Worm (Caenorhabditis elegans) whole organism, L3 larva: ENCODE results near the gene F54E2.1.

Experiments
- ZK546.5 ChIP-seq: sonication (generic microtip); optimal IDR thresholded peaks from 2 replicates; lab custom pipeline; 2017; ENCODE audit warnings: missing biosample characterization, missing genetic modification characterization
- ceh-16 ChIP-seq: sonication (generic microtip); optimal IDR thresholded peaks from 2 replicates; lab custom pipeline; 2017; ENCODE audit warnings: missing biosample characterization, missing genetic modification characterization
- ceh-82 ChIP-seq: fragments of 150-350 bp; optimal IDR thresholded peaks from 2 replicates; lab custom pipeline; 2014; ENCODE audit warnings: missing biosample characterization, missing genetic modification characterization
- egl-27 ChIP-seq: sonication (generic microtip); optimal IDR thresholded peaks from 4 replicates; lab custom pipeline; 2017; ENCODE audit warnings: missing biosample characterization, missing genetic modification reagents, missing genetic modification characterization
- elt-2 ChIP-seq: sonication (generic microtip); optimal IDR thresholded peaks from 2 replicates; lab custom pipeline; 2016; ENCODE audit warnings: missing genetic modification reagents, mild to moderate bottlenecking, missing genetic modification characterization, missing compliant biosample characterization
- fos-1 ChIP-seq: fragments of 150-350 bp; optimal IDR thresholded peaks from 2 replicates; lab custom pipeline; 2014; ENCODE audit warnings: missing biosample characterization, missing genetic modification characterization
- lsy-12 ChIP-seq: sonication (generic microtip); optimal IDR thresholded peaks from 2 replicates; lab custom pipeline; 2016; ENCODE audit warnings: mild to moderate bottlenecking, missing genetic modification characterization, missing compliant biosample characterization
- nhr-12 ChIP-seq: fragments of 150-350 bp; optimal IDR thresholded peaks from 2 replicates; lab custom pipeline; 2014; ENCODE audit warnings: missing biosample characterization, missing genetic modification characterization
- nhr-76 ChIP-seq: fragments of 150-350 bp; sonication (generic microtip); optimal IDR thresholded peaks from 5 replicates; lab custom pipeline; 2014; ENCODE audit warnings: missing biosample characterization, missing genetic modification characterization
- nhr-77 ChIP-seq: fragments of 150-350 bp; optimal IDR thresholded peaks from 2 replicates; lab custom pipeline; 2014; ENCODE audit warnings: missing biosample characterization, missing genetic modification characterization
- tbx-2 ChIP-seq: sonication (generic microtip); optimal IDR thresholded peaks from 2 replicates; lab custom pipeline; 2016; ENCODE audit warnings: mild to moderate bottlenecking, missing genetic modification characterization, missing compliant biosample characterization
- ztf-11 ChIP-seq: fragments of 150-350 bp; optimal IDR thresholded peaks from 2 replicates; lab custom pipeline; 2014; ENCODE audit warnings: missing biosample characterization, missing genetic modification characterization

- TF ChIP-seq nhr-77 (tag; lab: Kevin White, UChicago) (no peak), nhr-76 (tag; lab: Kevin White, UChicago) (no peak), lsy-12 (tag; lab: Kevin White, UChicago) (no peak), ZK546.5 (tag; lab: Kevin White, UChicago) (no peak), tbx-2 (tag; lab: Kevin White, UChicago) (no peak), fos-1 (tag; lab: Kevin White, UChicago) (no peak), ceh-16 (no peak), nhr-12 (tag; lab: Kevin White, UChicago) (no peak), ceh-82 (no peak), ztf-11 (tag; lab: Kevin White, UChicago) (no peak), egl-27 (tag; lab: Kevin White, UChicago) (no peak), elt-2 (tag; lab: Kevin White, UChicago) (no peak)
Observed at ce11 chrV:2825978-2826377, 15.8 kb downstream of the F54E2.1 start.
